Fruit fly (Drosophila melanogaster) whole organism, prepupa: ENCODE results near the gene Afti.

Source experiments
- Blimp-1 ChIP-seq: fragments of 200-800 bp; sonication (Bioruptor generic); optimal IDR thresholded peaks from 3 replicates; lab custom pipeline; 2017; ENCODE audit warnings: missing biosample characterization, missing genetic modification characterization, mild to moderate bottlenecking, moderate library complexity, missing genetic modification reagents
- CG10631 ChIP-seq: fragments of 200-800 bp; sonication (Bioruptor generic); optimal IDR thresholded peaks from 2 replicates; lab custom pipeline; 2016; ENCODE audit warnings: missing biosample characterization, missing genetic modification characterization
- CG11294 ChIP-seq: fragments of 200-800 bp; sonication (Bioruptor generic); IDR thresholded peaks from 2 replicates; pipeline ENCODE4 v1.3.6; 2022; ENCODE audit warnings: missing biosample characterization, missing genetic modification characterization
- CG11762 ChIP-seq: fragments of 200-800 bp; sonication (Bioruptor generic); optimal IDR thresholded peaks from 3 replicates; lab custom pipeline; 2016; ENCODE audit warnings: missing biosample characterization, missing genetic modification characterization; ENCODE audit not compliant: insufficient read depth
- CG11902 ChIP-seq: fragments of 200-800 bp; sonication (Bioruptor generic); optimal IDR thresholded peaks from 3 replicates; lab custom pipeline; 2016; ENCODE audit warnings: missing biosample characterization, missing genetic modification characterization
- CG15336 ChIP-seq: fragments of 200-800 bp; sonication (Bioruptor generic); IDR thresholded peaks from 2 replicates; pipeline ENCODE4 v1.3.6; 2022; ENCODE audit warnings: missing biosample characterization, missing genetic modification characterization
- CG1621 ChIP-seq: fragments of 200-800 bp; sonication (Bioruptor generic); optimal IDR thresholded peaks from 3 replicates; lab custom pipeline; 2018; ENCODE audit warnings: missing biosample characterization, mild to moderate bottlenecking, missing genetic modification characterization
- CG16779 ChIP-seq: fragments of 200-800 bp; sonication (Bioruptor generic); optimal IDR thresholded peaks from 3 replicates; lab custom pipeline; 2017; ENCODE audit warnings: missing biosample characterization, mild to moderate bottlenecking, missing genetic modification characterization
- CG3032 ChIP-seq: fragments of 200-800 bp; optimal IDR thresholded peaks from 2 replicates; lab custom pipeline; 2019; ENCODE audit warnings: missing biosample characterization, mild to moderate bottlenecking, missing genetic modification characterization, moderate library complexity
- CG31627 ChIP-seq: fragments of 200-800 bp; sonication (Bioruptor generic); optimal IDR thresholded peaks from 3 replicates; lab custom pipeline; 2016; ENCODE audit warnings: missing biosample characterization, missing genetic modification characterization
- CG32006 ChIP-seq: fragments of 200-800 bp; sonication (Bioruptor generic); optimal IDR thresholded peaks from 3 replicates; lab custom pipeline; 2017; ENCODE audit warnings: missing biosample characterization, mild to moderate bottlenecking, missing genetic modification characterization
- CG34406 ChIP-seq: fragments of 200-800 bp; sonication (Bioruptor generic); optimal IDR thresholded peaks from 3 replicates; lab custom pipeline; 2016; ENCODE audit warnings: missing biosample characterization, missing genetic modification characterization
- CG3919 ChIP-seq: fragments of 200-800 bp; sonication (Bioruptor generic); optimal IDR thresholded peaks from 3 replicates; lab custom pipeline; 2016; ENCODE audit warnings: missing biosample characterization, missing genetic modification characterization
- CG4318 ChIP-seq: fragments of 200-800 bp; sonication (Bioruptor generic); optimal IDR thresholded peaks from 3 replicates; lab custom pipeline; 2017; ENCODE audit warnings: missing biosample characterization, mild to moderate bottlenecking, missing genetic modification characterization
- CG6163 ChIP-seq: fragments of 200-800 bp; sonication (Bioruptor generic); IDR thresholded peaks from 3 replicates; pipeline ENCODE4 v1.3.6; 2022; ENCODE audit warnings: missing biosample characterization, missing genetic modification characterization
- CG6276 ChIP-seq: fragments of 200-800 bp; sonication (Bioruptor generic); optimal IDR thresholded peaks from 2 replicates; lab custom pipeline; 2017; ENCODE audit warnings: missing biosample characterization, mild to moderate bottlenecking, missing genetic modification characterization
- CG6792 ChIP-seq: fragments of 200-800 bp; sonication (Bioruptor generic); optimal IDR thresholded peaks from 3 replicates; lab custom pipeline; 2016; ENCODE audit warnings: missing biosample characterization, missing genetic modification characterization
- CG6854 ChIP-seq: fragments of 200-800 bp; sonication (Bioruptor generic); optimal IDR thresholded peaks from 2 replicates; lab custom pipeline; 2017; ENCODE audit warnings: missing biosample characterization, mild to moderate bottlenecking, missing genetic modification characterization
- CG8119 ChIP-seq: fragments of 200-800 bp; sonication (Bioruptor generic); IDR thresholded peaks from 3 replicates; pipeline ENCODE4 v1.3.6; 2022; ENCODE audit warnings: missing biosample characterization, missing genetic modification characterization
- CG8632 ChIP-seq: fragments of 200-800 bp; sonication (Bioruptor generic); optimal IDR thresholded peaks from 3 replicates; lab custom pipeline; 2016; ENCODE audit warnings: missing biosample characterization, missing genetic modification characterization
- CG9139 ChIP-seq: fragments of 200-800 bp; sonication (Bioruptor generic); optimal IDR thresholded peaks from 3 replicates; lab custom pipeline; 2017; ENCODE audit warnings: missing biosample characterization, mild to moderate bottlenecking, missing genetic modification characterization
- Eip75B ChIP-seq: fragments of 200-800 bp; sonication (Bioruptor generic); optimal IDR thresholded peaks from 3 replicates; lab custom pipeline; 2016; ENCODE audit warnings: missing biosample characterization, missing genetic modification characterization
- Eip78C ChIP-seq: fragments of 200-800 bp; sonication (Bioruptor generic); peaks from one replicate; lab custom pipeline; 2016; ENCODE audit warnings: missing biosample characterization, missing genetic modification characterization
- Eip93F ChIP-seq: fragments of 200-800 bp; sonication (Bioruptor generic); optimal IDR thresholded peaks from 2 replicates; lab custom pipeline; 2016; ENCODE audit warnings: missing biosample characterization, mild to moderate bottlenecking, missing genetic modification characterization
- Ets21C ChIP-seq: fragments of 200-800 bp; sonication (Bioruptor generic); optimal IDR thresholded peaks from 3 replicates; lab custom pipeline; 2016; ENCODE audit warnings: missing biosample characterization, missing genetic modification characterization
- Ets96B ChIP-seq: fragments of 200-800 bp; optimal IDR thresholded peaks from 2 replicates; lab custom pipeline; 2019; ENCODE audit warnings: missing biosample characterization, mild to moderate bottlenecking, missing genetic modification characterization, moderate library complexity
- Hr38 ChIP-seq: sonication (Bioruptor generic); optimal IDR thresholded peaks from 2 replicates; lab custom pipeline; 2016; ENCODE audit warnings: missing biosample characterization, missing genetic modification characterization
- Hr39 ChIP-seq: fragments of 200-800 bp; sonication (Bioruptor generic); optimal IDR thresholded peaks from 2 replicates; lab custom pipeline; 2016; ENCODE audit warnings: missing biosample characterization, missing genetic modification characterization
- Hr4 ChIP-seq: fragments of 200-800 bp; sonication (Bioruptor generic); optimal IDR thresholded peaks from 3 replicates; lab custom pipeline; 2016; ENCODE audit warnings: missing biosample characterization, missing genetic modification characterization
- Lpt ChIP-seq: fragments of 200-800 bp; sonication (Bioruptor generic); optimal IDR thresholded peaks from 3 replicates; lab custom pipeline; 2016; ENCODE audit warnings: missing biosample characterization, missing genetic modification characterization
- Met ChIP-seq: fragments of 200-800 bp; sonication (Bioruptor generic); optimal IDR thresholded peaks from 3 replicates; lab custom pipeline; 2016; ENCODE audit warnings: missing biosample characterization, missing genetic modification characterization
- Smox ChIP-seq: fragments of 200-800 bp; sonication (Bioruptor generic); optimal IDR thresholded peaks from 3 replicates; lab custom pipeline; 2016; ENCODE audit warnings: missing biosample characterization, missing genetic modification characterization
- Sox102F ChIP-seq: fragments of 200-800 bp; sonication (Bioruptor generic); optimal IDR thresholded peaks from 2 replicates; lab custom pipeline; 2016; ENCODE audit warnings: missing biosample characterization, mild to moderate bottlenecking, missing genetic modification characterization
- Sox14 ChIP-seq: fragments of 200-800 bp; sonication (Bioruptor generic); optimal IDR thresholded peaks from 3 replicates; lab custom pipeline; 2016; ENCODE audit warnings: missing biosample characterization, missing genetic modification characterization
- Sox15 ChIP-seq: fragments of 200-800 bp; sonication (Bioruptor generic); optimal IDR thresholded peaks from 3 replicates; lab custom pipeline; 2016; ENCODE audit warnings: missing biosample characterization, missing genetic modification characterization
- achi ChIP-seq: fragments of 200-800 bp; sonication (Bioruptor generic); optimal IDR thresholded peaks from 3 replicates; lab custom pipeline; 2016; ENCODE audit warnings: missing biosample characterization, missing genetic modification characterization
- acj6 ChIP-seq: fragments of 200-800 bp; sonication (Bioruptor generic); optimal IDR thresholded peaks from 3 replicates; lab custom pipeline; 2016; ENCODE audit warnings: missing biosample characterization, missing genetic modification characterization
- cyc ChIP-seq: fragments of 200-800 bp; sonication (Bioruptor generic); optimal IDR thresholded peaks from 3 replicates; lab custom pipeline; 2016; ENCODE audit warnings: missing biosample characterization, missing genetic modification characterization
- dac ChIP-seq: fragments of 200-800 bp; sonication (Bioruptor generic); optimal IDR thresholded peaks from 2 replicates; lab custom pipeline; 2017; ENCODE audit warnings: missing biosample characterization, mild to moderate bottlenecking, missing genetic modification characterization
- dsx ChIP-seq: fragments of 200-800 bp; optimal IDR thresholded peaks from 3 replicates; lab custom pipeline; 2019; ENCODE audit warnings: missing biosample characterization, mild to moderate bottlenecking, missing genetic modification characterization, moderate library complexity; ENCODE audit not compliant: poor library complexity, severe bottlenecking
- esn ChIP-seq: fragments of 200-800 bp; sonication (Bioruptor generic); optimal IDR thresholded peaks from 2 replicates; lab custom pipeline; 2016; ENCODE audit warnings: missing biosample characterization, mild to moderate bottlenecking, missing genetic modification characterization, moderate library complexity
- fd59A ChIP-seq: fragments of 200-800 bp; sonication (Bioruptor generic); optimal IDR thresholded peaks from 2 replicates; lab custom pipeline; 2017; ENCODE audit warnings: missing biosample characterization, mild to moderate bottlenecking, missing genetic modification characterization, missing genetic modification reagents
- fd85E ChIP-seq: fragments of 200-800 bp; sonication (Bioruptor generic); optimal IDR thresholded peaks from 3 replicates; lab custom pipeline; 2016; ENCODE audit warnings: missing biosample characterization, missing genetic modification characterization
- lz ChIP-seq: fragments of 200-800 bp; sonication (Bioruptor generic); optimal IDR thresholded peaks from 3 replicates; lab custom pipeline; 2016; ENCODE audit warnings: missing biosample characterization, missing genetic modification characterization
- net ChIP-seq: fragments of 200-800 bp; sonication (Bioruptor generic); optimal IDR thresholded peaks from 3 replicates; lab custom pipeline; 2016; ENCODE audit warnings: missing biosample characterization, missing genetic modification characterization
- pdm3 ChIP-seq: fragments of 200-800 bp; sonication (Bioruptor generic); optimal IDR thresholded peaks from 3 replicates; lab custom pipeline; 2016; ENCODE audit warnings: missing biosample characterization, missing genetic modification characterization
- salr ChIP-seq, 2 experiments: fragments of 200-800 bp; sonication (Bioruptor generic); optimal IDR thresholded peaks; 3 replicates each; lab custom pipeline; 2016 to 2018; ENCODE audit warnings: missing biosample characterization in 2 of 2, missing genetic modification characterization in 2 of 2, mild to moderate bottlenecking in 1 of 2
- ss ChIP-seq, 2 experiments: fragments of 200-800 bp; sonication (Bioruptor generic); optimal IDR thresholded peaks; 2 replicates in 1 of 2; 3 replicates in 1 of 2; lab custom pipeline; 2017 to 2018; ENCODE audit warnings: mild to moderate bottlenecking in 2 of 2, missing biosample characterization in 2 of 2, missing genetic modification characterization in 2 of 2, moderate library complexity in 1 of 2
- svp ChIP-seq: fragments of 200-800 bp; sonication (Bioruptor generic); peaks from one replicate; lab custom pipeline; 2016; ENCODE audit warnings: missing biosample characterization, missing genetic modification characterization
- topi ChIP-seq: fragments of 200-800 bp; sonication (Bioruptor generic); optimal IDR thresholded peaks from 3 replicates; lab custom pipeline; 2016; ENCODE audit warnings: missing biosample characterization, missing genetic modification characterization
- vri ChIP-seq: fragments of 200-800 bp; sonication (Bioruptor generic); optimal IDR thresholded peaks from 3 replicates; lab custom pipeline; 2016; ENCODE audit warnings: missing biosample characterization, mild to moderate bottlenecking, missing genetic modification characterization

Afti gene

DNA sequence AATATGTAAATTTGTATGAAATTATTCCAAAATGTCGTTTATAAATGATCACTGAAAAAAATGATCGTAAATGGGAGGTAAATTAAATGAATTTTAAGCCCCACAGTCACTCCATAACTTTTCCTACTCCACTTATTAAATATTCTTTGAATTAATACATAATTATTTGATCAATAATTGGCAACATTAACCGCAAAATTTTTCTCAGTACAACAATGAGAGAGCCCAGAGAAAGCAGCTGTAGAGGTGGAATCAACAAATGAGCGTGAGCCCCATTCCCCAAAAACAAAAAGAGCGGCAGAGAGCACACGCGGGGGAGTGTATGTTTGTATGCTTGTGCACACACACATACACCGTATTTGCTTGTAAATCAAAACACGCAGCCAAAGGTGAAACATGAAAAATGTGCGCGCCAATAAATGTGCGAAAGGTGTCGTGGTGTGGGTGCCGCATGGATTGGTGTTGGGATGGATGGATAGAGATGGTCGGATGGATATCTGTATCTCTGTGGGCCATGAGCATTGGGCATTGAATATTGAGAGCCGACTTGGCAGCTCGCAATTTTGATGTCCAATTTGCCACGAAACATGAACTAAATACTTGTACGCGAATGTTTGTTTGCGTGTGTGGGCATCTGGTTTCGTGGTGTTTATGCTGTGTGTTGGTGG lies 42.6 kb downstream of the Afti start:
- TF ChIP-seq salr (GFP tag; optimal IDR thresholded peaks at IDR 0.05; lab: Kevin White, UChicago): peak; percentile 92 to 97
- TF ChIP-seq Lpt: peak; percentile 98
- peak; percentile 95 for TF ChIP-seq CG11762 (GFP tag; lab: Kevin White, UChicago)
- peak; percentile 95 for TF ChIP-seq dsx (GFP tag; lab: Kevin White, UChicago)
- peak; percentile 98 for TF ChIP-seq CG4318 (GFP tag; lab: Kevin White, UChicago)
- TF ChIP-seq CG11294: no peak
- peak; percentile 100 for TF ChIP-seq Eip78C (GFP tag; lab: Kevin White, UChicago)
- TF ChIP-seq CG6854 (GFP tag; lab: Kevin White, UChicago): peak; percentile 92
- TF ChIP-seq CG6792: peak; percentile 97
- peak; percentile 97 for TF ChIP-seq Hr39 (GFP tag; lab: Kevin White, UChicago)
- TF ChIP-seq acj6 (GFP tag; lab: Kevin White, UChicago): peak; percentile 98
- TF ChIP-seq CG31627 (GFP tag; lab: Kevin White, UChicago): peak; percentile 97
- TF ChIP-seq Hr38: no peak
- peak; percentile 97 for TF ChIP-seq achi (GFP tag; lab: Kevin White, UChicago)
- TF ChIP-seq CG10631 (GFP tag; lab: Kevin White, UChicago): peak; percentile 98
- peak; percentile 95 for TF ChIP-seq vri
- peak; percentile 96 for TF ChIP-seq CG11902 (GFP tag; lab: Kevin White, UChicago)
- peak; percentile 98 for TF ChIP-seq topi (GFP tag; lab: Kevin White, UChicago)
- peak; percentile 99 for TF ChIP-seq esn (GFP tag; lab: Kevin White, UChicago)
- TF ChIP-seq Eip75B (GFP tag; lab: Kevin White, UChicago): peak; percentile 96
- peak; percentile 98 for TF ChIP-seq CG34406
- peak; percentile 88 for TF ChIP-seq fd85E (GFP tag; lab: Kevin White, UChicago)
- TF ChIP-seq fd59A: peak; percentile 95
- peak; percentile 96 for TF ChIP-seq Ets96B (tag; lab: Kevin White, UChicago)
- peak; percentile 99 for TF ChIP-seq Hr4
- TF ChIP-seq Sox15 (GFP tag; lab: Kevin White, UChicago): peak; percentile 97
- TF ChIP-seq lz (GFP tag; lab: Kevin White, UChicago): peak; percentile 98
- TF ChIP-seq Sox102F: peak; percentile 98
- TF ChIP-seq CG3919 (GFP tag; lab: Kevin White, UChicago): peak; percentile 99
- peak; percentile 95 for TF ChIP-seq CG3032
- TF ChIP-seq cyc (GFP tag; lab: Kevin White, UChicago): peak; percentile 97
- peak; percentile 99 for TF ChIP-seq svp (GFP tag; lab: Kevin White, UChicago)
- peak; percentile 98 for TF ChIP-seq CG8632 (GFP tag; lab: Kevin White, UChicago)
- peak; percentile 98 for TF ChIP-seq Smox (GFP tag; lab: Kevin White, UChicago)
- peak; percentile 98 for TF ChIP-seq CG6276 (GFP tag; lab: Kevin White, UChicago)
- TF ChIP-seq CG1621: peak; percentile 93
- TF ChIP-seq CG6163 (GFP tag; lab: Robert Waterston, UW): no peak
- TF ChIP-seq Sox14 (GFP tag; lab: Kevin White, UChicago): peak; percentile 97
- TF ChIP-seq CG32006: peak; percentile 99
- peak; percentile 94 for TF ChIP-seq CG16779 (tag; lab: Kevin White, UChicago)
- peak; percentile 98 for TF ChIP-seq Met
- TF ChIP-seq CG8119 (GFP tag; lab: Robert Waterston, UW): no peak
- TF ChIP-seq Eip93F (GFP tag; lab: Kevin White, UChicago): peak; percentile 90
- TF ChIP-seq Blimp-1: peak; percentile 89
- peak; percentile 74 to 86 for TF ChIP-seq ss (GFP tag; optimal IDR thresholded peaks at IDR 0.05; lab: Kevin White, UChicago)
- peak; percentile 93 for TF ChIP-seq Ets21C
- TF ChIP-seq CG15336: no peak
- TF ChIP-seq net (GFP tag; lab: Kevin White, UChicago): peak; percentile 98
- TF ChIP-seq CG9139: peak; percentile 86
- TF ChIP-seq dac (GFP tag; lab: Kevin White, UChicago): peak; percentile 92
- peak; percentile 98 for TF ChIP-seq pdm3
